Fruit fly (Drosophila melanogaster) whole organism, prepupa: ENCODE measurements around the gene ind.

Experiments used
- Blimp-1 ChIP-seq: fragments of 200-800 bp; sonication (Bioruptor generic); optimal IDR thresholded peaks from 3 replicates; lab custom pipeline; 2017; ENCODE audit warnings: missing biosample characterization, missing genetic modification characterization, mild to moderate bottlenecking, moderate library complexity, missing genetic modification reagents
- CG10631 ChIP-seq: fragments of 200-800 bp; sonication (Bioruptor generic); optimal IDR thresholded peaks from 2 replicates; lab custom pipeline; 2016; ENCODE audit warnings: missing biosample characterization, missing genetic modification characterization
- CG10669 ChIP-seq: fragments of 200-800 bp; sonication (Bioruptor generic); optimal IDR thresholded peaks from 3 replicates; lab custom pipeline; 2018; ENCODE audit warnings: missing biosample characterization, mild to moderate bottlenecking, missing genetic modification characterization, moderate library complexity
- CG11294 ChIP-seq: fragments of 200-800 bp; sonication (Bioruptor generic); IDR thresholded peaks from 2 replicates; pipeline ENCODE4 v1.3.6; 2022; ENCODE audit warnings: missing biosample characterization, missing genetic modification characterization
- CG15336 ChIP-seq: fragments of 200-800 bp; sonication (Bioruptor generic); IDR thresholded peaks from 2 replicates; pipeline ENCODE4 v1.3.6; 2022; ENCODE audit warnings: missing biosample characterization, missing genetic modification characterization
- CG1621 ChIP-seq: fragments of 200-800 bp; sonication (Bioruptor generic); optimal IDR thresholded peaks from 3 replicates; lab custom pipeline; 2018; ENCODE audit warnings: missing biosample characterization, mild to moderate bottlenecking, missing genetic modification characterization
- CG3032 ChIP-seq: fragments of 200-800 bp; optimal IDR thresholded peaks from 2 replicates; lab custom pipeline; 2019; ENCODE audit warnings: missing biosample characterization, mild to moderate bottlenecking, missing genetic modification characterization, moderate library complexity
- CG31627 ChIP-seq: fragments of 200-800 bp; sonication (Bioruptor generic); optimal IDR thresholded peaks from 3 replicates; lab custom pipeline; 2016; ENCODE audit warnings: missing biosample characterization, missing genetic modification characterization
- CG32006 ChIP-seq: fragments of 200-800 bp; sonication (Bioruptor generic); optimal IDR thresholded peaks from 3 replicates; lab custom pipeline; 2017; ENCODE audit warnings: missing biosample characterization, mild to moderate bottlenecking, missing genetic modification characterization
- CG3919 ChIP-seq: fragments of 200-800 bp; sonication (Bioruptor generic); optimal IDR thresholded peaks from 3 replicates; lab custom pipeline; 2016; ENCODE audit warnings: missing biosample characterization, missing genetic modification characterization
- CG4318 ChIP-seq: fragments of 200-800 bp; sonication (Bioruptor generic); optimal IDR thresholded peaks from 3 replicates; lab custom pipeline; 2017; ENCODE audit warnings: missing biosample characterization, mild to moderate bottlenecking, missing genetic modification characterization
- CG6163 ChIP-seq: fragments of 200-800 bp; sonication (Bioruptor generic); IDR thresholded peaks from 3 replicates; pipeline ENCODE4 v1.3.6; 2022; ENCODE audit warnings: missing biosample characterization, missing genetic modification characterization
- CG6276 ChIP-seq: fragments of 200-800 bp; sonication (Bioruptor generic); optimal IDR thresholded peaks from 2 replicates; lab custom pipeline; 2017; ENCODE audit warnings: missing biosample characterization, mild to moderate bottlenecking, missing genetic modification characterization
- CG6792 ChIP-seq: fragments of 200-800 bp; sonication (Bioruptor generic); optimal IDR thresholded peaks from 3 replicates; lab custom pipeline; 2016; ENCODE audit warnings: missing biosample characterization, missing genetic modification characterization
- CG6854 ChIP-seq: fragments of 200-800 bp; sonication (Bioruptor generic); optimal IDR thresholded peaks from 2 replicates; lab custom pipeline; 2017; ENCODE audit warnings: missing biosample characterization, mild to moderate bottlenecking, missing genetic modification characterization
- CG7368 ChIP-seq: fragments of 200-800 bp; sonication (Bioruptor generic); optimal IDR thresholded peaks from 3 replicates; lab custom pipeline; 2016; ENCODE audit warnings: missing biosample characterization, missing genetic modification characterization
- CG8119 ChIP-seq: fragments of 200-800 bp; sonication (Bioruptor generic); IDR thresholded peaks from 3 replicates; pipeline ENCODE4 v1.3.6; 2022; ENCODE audit warnings: missing biosample characterization, missing genetic modification characterization
- CG8319 ChIP-seq: fragments of 200-800 bp; sonication (Bioruptor generic); optimal IDR thresholded peaks from 3 replicates; lab custom pipeline; 2016; ENCODE audit warnings: missing biosample characterization, missing genetic modification characterization
- CG9139 ChIP-seq: fragments of 200-800 bp; sonication (Bioruptor generic); optimal IDR thresholded peaks from 3 replicates; lab custom pipeline; 2017; ENCODE audit warnings: missing biosample characterization, mild to moderate bottlenecking, missing genetic modification characterization
- Eip75B ChIP-seq: fragments of 200-800 bp; sonication (Bioruptor generic); optimal IDR thresholded peaks from 3 replicates; lab custom pipeline; 2016; ENCODE audit warnings: missing biosample characterization, missing genetic modification characterization
- Eip93F ChIP-seq: fragments of 200-800 bp; sonication (Bioruptor generic); optimal IDR thresholded peaks from 2 replicates; lab custom pipeline; 2016; ENCODE audit warnings: missing biosample characterization, mild to moderate bottlenecking, missing genetic modification characterization
- Ets21C ChIP-seq: fragments of 200-800 bp; sonication (Bioruptor generic); optimal IDR thresholded peaks from 3 replicates; lab custom pipeline; 2016; ENCODE audit warnings: missing biosample characterization, missing genetic modification characterization
- Ets96B ChIP-seq: fragments of 200-800 bp; optimal IDR thresholded peaks from 2 replicates; lab custom pipeline; 2019; ENCODE audit warnings: missing biosample characterization, mild to moderate bottlenecking, missing genetic modification characterization, moderate library complexity
- Hr38 ChIP-seq: sonication (Bioruptor generic); optimal IDR thresholded peaks from 2 replicates; lab custom pipeline; 2016; ENCODE audit warnings: missing biosample characterization, missing genetic modification characterization
- Hr4 ChIP-seq: fragments of 200-800 bp; sonication (Bioruptor generic); optimal IDR thresholded peaks from 3 replicates; lab custom pipeline; 2016; ENCODE audit warnings: missing biosample characterization, missing genetic modification characterization
- Lpt ChIP-seq: fragments of 200-800 bp; sonication (Bioruptor generic); optimal IDR thresholded peaks from 3 replicates; lab custom pipeline; 2016; ENCODE audit warnings: missing biosample characterization, missing genetic modification characterization
- Met ChIP-seq: fragments of 200-800 bp; sonication (Bioruptor generic); optimal IDR thresholded peaks from 3 replicates; lab custom pipeline; 2016; ENCODE audit warnings: missing biosample characterization, missing genetic modification characterization
- Smox ChIP-seq: fragments of 200-800 bp; sonication (Bioruptor generic); optimal IDR thresholded peaks from 3 replicates; lab custom pipeline; 2016; ENCODE audit warnings: missing biosample characterization, missing genetic modification characterization
- acj6 ChIP-seq: fragments of 200-800 bp; sonication (Bioruptor generic); optimal IDR thresholded peaks from 3 replicates; lab custom pipeline; 2016; ENCODE audit warnings: missing biosample characterization, missing genetic modification characterization
- cyc ChIP-seq: fragments of 200-800 bp; sonication (Bioruptor generic); optimal IDR thresholded peaks from 3 replicates; lab custom pipeline; 2016; ENCODE audit warnings: missing biosample characterization, missing genetic modification characterization
- dac ChIP-seq: fragments of 200-800 bp; sonication (Bioruptor generic); optimal IDR thresholded peaks from 2 replicates; lab custom pipeline; 2017; ENCODE audit warnings: missing biosample characterization, mild to moderate bottlenecking, missing genetic modification characterization
- dsx ChIP-seq: fragments of 200-800 bp; optimal IDR thresholded peaks from 3 replicates; lab custom pipeline; 2019; ENCODE audit warnings: missing biosample characterization, mild to moderate bottlenecking, missing genetic modification characterization, moderate library complexity; ENCODE audit not compliant: poor library complexity, severe bottlenecking
- eg ChIP-seq: fragments of 200-800 bp; sonication (Bioruptor generic); IDR thresholded peaks from 3 replicates; pipeline ENCODE4 v1.3.6; 2022; ENCODE audit warnings: missing biosample characterization, missing genetic modification characterization
- esn ChIP-seq: fragments of 200-800 bp; sonication (Bioruptor generic); optimal IDR thresholded peaks from 2 replicates; lab custom pipeline; 2016; ENCODE audit warnings: missing biosample characterization, mild to moderate bottlenecking, missing genetic modification characterization, moderate library complexity
- fd59A ChIP-seq: fragments of 200-800 bp; sonication (Bioruptor generic); optimal IDR thresholded peaks from 2 replicates; lab custom pipeline; 2017; ENCODE audit warnings: missing biosample characterization, mild to moderate bottlenecking, missing genetic modification characterization, missing genetic modification reagents
- fkh ChIP-seq: fragments of 200-800 bp; sonication (Bioruptor generic); optimal IDR thresholded peaks from 3 replicates; lab custom pipeline; 2017; ENCODE audit warnings: missing biosample characterization, mild to moderate bottlenecking, missing genetic modification characterization, moderate library complexity
- lz ChIP-seq: fragments of 200-800 bp; sonication (Bioruptor generic); optimal IDR thresholded peaks from 3 replicates; lab custom pipeline; 2016; ENCODE audit warnings: missing biosample characterization, missing genetic modification characterization
- net ChIP-seq: fragments of 200-800 bp; sonication (Bioruptor generic); optimal IDR thresholded peaks from 3 replicates; lab custom pipeline; 2016; ENCODE audit warnings: missing biosample characterization, missing genetic modification characterization
- pdm3 ChIP-seq: fragments of 200-800 bp; sonication (Bioruptor generic); optimal IDR thresholded peaks from 3 replicates; lab custom pipeline; 2016; ENCODE audit warnings: missing biosample characterization, missing genetic modification characterization
- salr ChIP-seq, 2 experiments: fragments of 200-800 bp; sonication (Bioruptor generic); optimal IDR thresholded peaks; 3 replicates each; lab custom pipeline; 2016 to 2018; ENCODE audit warnings: missing biosample characterization in 2 of 2, missing genetic modification characterization in 2 of 2, mild to moderate bottlenecking in 1 of 2
- spab ChIP-seq: fragments of 200-800 bp; sonication (Bioruptor generic); optimal IDR thresholded peaks from 2 replicates; lab custom pipeline; 2017; ENCODE audit warnings: missing biosample characterization, mild to moderate bottlenecking, missing genetic modification characterization, missing genetic modification reagents
- ss ChIP-seq, 2 experiments: fragments of 200-800 bp; sonication (Bioruptor generic); optimal IDR thresholded peaks; 2 replicates in 1 of 2; 3 replicates in 1 of 2; lab custom pipeline; 2017 to 2018; ENCODE audit warnings: mild to moderate bottlenecking in 2 of 2, missing biosample characterization in 2 of 2, missing genetic modification characterization in 2 of 2, moderate library complexity in 1 of 2
- topi ChIP-seq: fragments of 200-800 bp; sonication (Bioruptor generic); optimal IDR thresholded peaks from 3 replicates; lab custom pipeline; 2016; ENCODE audit warnings: missing biosample characterization, missing genetic modification characterization
- vri ChIP-seq: fragments of 200-800 bp; sonication (Bioruptor generic); optimal IDR thresholded peaks from 3 replicates; lab custom pipeline; 2016; ENCODE audit warnings: missing biosample characterization, mild to moderate bottlenecking, missing genetic modification characterization

The ind gene

DNA sequence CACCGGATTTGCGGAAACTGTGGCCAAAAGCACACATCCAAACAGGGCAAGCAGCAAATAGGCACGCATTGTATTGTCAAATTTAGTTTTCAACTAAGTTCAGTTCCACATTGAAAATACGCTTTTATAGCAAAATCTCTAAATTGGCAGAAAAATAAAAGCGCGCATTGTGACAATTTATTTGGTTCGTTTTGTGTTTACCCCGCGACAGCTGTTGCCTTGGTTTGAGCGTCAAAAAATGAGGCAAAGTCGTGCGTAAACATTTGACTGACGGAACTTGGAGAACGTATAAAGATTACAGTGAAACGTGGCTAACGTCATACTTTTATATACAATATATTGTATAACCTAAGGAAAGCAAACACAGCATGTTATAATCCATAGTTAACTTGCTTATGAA, 10.3 kb upstream of the ind start, which contains the start of gene CG18649:
CG18649 (minus strand) TSS at position 101 of the 400 bp plus-strand sequence.
- no peak for TF ChIP-seq CG6792 (GFP tag; lab: Kevin White, UChicago)
- peak; percentile 62 for TF ChIP-seq fkh (GFP tag; lab: Kevin White, UChicago)
- no peak for TF ChIP-seq Ets21C (GFP tag; lab: Kevin White, UChicago)

- TF ChIP-seq ss (GFP tag; optimal IDR thresholded peaks at IDR 0.05; lab: Kevin White, UChicago) = no peak
- no peak for TF ChIP-seq topi (GFP tag; lab: Kevin White, UChicago)
- no peak for TF ChIP-seq spab
- no peak for TF ChIP-seq Smox (GFP tag; lab: Kevin White, UChicago)
- TF ChIP-seq fd59A = no peak
- TF ChIP-seq Met (GFP tag; lab: Kevin White, UChicago) = no peak
- TF ChIP-seq CG7368 (GFP tag; lab: Kevin White, UChicago) = no peak
- no peak for TF ChIP-seq CG4318 (GFP tag; lab: Kevin White, UChicago)
- no peak for TF ChIP-seq CG9139
- TF ChIP-seq Eip93F (GFP tag; lab: Kevin White, UChicago) = no peak
- no peak for TF ChIP-seq CG8119 (GFP tag; lab: Robert Waterston, UW)
- no peak for TF ChIP-seq acj6 (GFP tag; lab: Kevin White, UChicago)
- no peak for TF ChIP-seq lz
- no peak for TF ChIP-seq CG15336 (GFP tag; lab: Robert Waterston, UW)
- no peak for TF ChIP-seq CG1621 (tag; lab: Kevin White, UChicago)
- TF ChIP-seq dac (GFP tag; lab: Kevin White, UChicago) = no peak
- no peak for TF ChIP-seq Hr38 (GFP tag; lab: Kevin White, UChicago)
- no peak for TF ChIP-seq Ets96B (tag; lab: Kevin White, UChicago)
- no peak for TF ChIP-seq CG6163 (GFP tag; lab: Robert Waterston, UW)
- TF ChIP-seq CG3032 (tag; lab: Kevin White, UChicago) = no peak
These were observed 9.5 kb upstream of the ind start, which contains the start of gene CG43680 for dm6 chr3L:15053251-15053650. CG43680 (minus strand) TSS chr3L:15053351.

DNA sequence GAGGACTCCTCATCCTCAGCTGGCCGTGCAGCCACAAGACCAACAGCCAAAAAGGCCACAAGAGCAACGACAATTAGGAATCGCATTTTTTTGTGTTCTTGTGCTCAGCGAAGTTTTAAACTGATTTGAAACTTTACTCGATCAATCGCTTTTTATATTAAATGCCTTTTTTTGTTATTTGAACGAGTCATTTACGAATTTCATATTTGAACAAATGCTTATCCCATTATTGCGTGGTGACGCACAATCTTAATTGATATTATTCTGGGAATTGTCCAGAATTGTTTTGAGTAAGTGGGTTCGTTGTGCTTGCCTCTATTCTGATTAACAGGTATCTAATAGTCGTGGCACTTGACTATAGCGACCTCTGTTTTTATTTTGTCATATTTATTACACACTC, 8.7 kb upstream of the ind start, which contains the start of gene CG13461:
CG13461 (minus strand) TSS at position 101 of the 400 bp plus-strand sequence.
- no peak for TF ChIP-seq CG4318 (GFP tag; lab: Kevin White, UChicago)
- TF ChIP-seq pdm3 = no peak
- no peak for TF ChIP-seq Eip75B (GFP tag; lab: Kevin White, UChicago)
- TF ChIP-seq esn (GFP tag; lab: Kevin White, UChicago) = no peak
- no peak for TF ChIP-seq CG10631 (GFP tag; lab: Kevin White, UChicago)
- no peak for TF ChIP-seq spab
- no peak for TF ChIP-seq topi (GFP tag; lab: Kevin White, UChicago)
- TF ChIP-seq cyc = no peak
- no peak for TF ChIP-seq Blimp-1 (GFP tag; lab: Kevin White, UChicago)
- no peak for TF ChIP-seq CG6276 (GFP tag; lab: Kevin White, UChicago)
- TF ChIP-seq fd59A = no peak
- no peak for TF ChIP-seq Lpt (GFP tag; lab: Kevin White, UChicago)
- TF ChIP-seq Eip93F (GFP tag; lab: Kevin White, UChicago) = no peak
- no peak for TF ChIP-seq CG8119 (GFP tag; lab: Robert Waterston, UW)
- no peak for TF ChIP-seq CG9139
- no peak for TF ChIP-seq CG10669 (GFP tag; lab: Kevin White, UChicago)
- TF ChIP-seq salr (GFP tag; optimal IDR thresholded peaks at IDR 0.05; lab: Kevin White, UChicago) = no peak
- TF ChIP-seq CG6792 (GFP tag; lab: Kevin White, UChicago) = no peak
- no peak for TF ChIP-seq CG3919

dm6 chr3L:15051325-15051724, 7.6 kb upstream of the ind start, which contains the start of gene CG43679:
CG43679 (minus strand) TSS chr3L:15051425.
- TF ChIP-seq dsx (GFP tag; lab: Kevin White, UChicago) (no peak), acj6 (GFP tag; lab: Kevin White, UChicago) (no peak), CG31627 (no peak), Hr4 (GFP tag; lab: Kevin White, UChicago) (no peak), topi (GFP tag; lab: Kevin White, UChicago) (no peak), CG10669 (GFP tag; lab: Kevin White, UChicago) (no peak), CG11294 (GFP tag; lab: Robert Waterston, UW) (no peak), eg (GFP tag; lab: Robert Waterston, UW) (no peak), vri (GFP tag; lab: Kevin White, UChicago) (no peak), CG9139 (no peak), CG6163 (GFP tag; lab: Robert Waterston, UW) (no peak), CG6854 (GFP tag; lab: Kevin White, UChicago) (no peak), Smox (GFP tag; lab: Kevin White, UChicago) (no peak), CG8319 (GFP tag; lab: Kevin White, UChicago) (no peak), Ets21C (GFP tag; lab: Kevin White, UChicago) (no peak), CG6276 (GFP tag; lab: Kevin White, UChicago) (no peak), CG32006 (GFP tag; lab: Kevin White, UChicago) (no peak), cyc (no peak), net (GFP tag; lab: Kevin White, UChicago) (no peak), CG10631 (GFP tag; lab: Kevin White, UChicago) (no peak)
- TF ChIP-seq, all 60 proteins: peak for 0
